Worm (Caenorhabditis elegans) whole organism, L2 larva: ENCODE data around the gene T16G1.7.

Source experiments
- mdl-1 ChIP-seq, 2 experiments: fragments of 150-350 bp in 1 of 2; sonication (generic microtip) in 1 of 2; optimal IDR thresholded peaks; 2 replicates each; lab custom pipeline; 2017; ENCODE audit warnings: missing biosample characterization in 2 of 2, missing genetic modification characterization in 2 of 2
- nhr-6 ChIP-seq: fragments of 150-350 bp; optimal IDR thresholded peaks from 2 replicates; lab custom pipeline; 2014; ENCODE audit warnings: missing biosample characterization, missing genetic modification characterization

DNA sequence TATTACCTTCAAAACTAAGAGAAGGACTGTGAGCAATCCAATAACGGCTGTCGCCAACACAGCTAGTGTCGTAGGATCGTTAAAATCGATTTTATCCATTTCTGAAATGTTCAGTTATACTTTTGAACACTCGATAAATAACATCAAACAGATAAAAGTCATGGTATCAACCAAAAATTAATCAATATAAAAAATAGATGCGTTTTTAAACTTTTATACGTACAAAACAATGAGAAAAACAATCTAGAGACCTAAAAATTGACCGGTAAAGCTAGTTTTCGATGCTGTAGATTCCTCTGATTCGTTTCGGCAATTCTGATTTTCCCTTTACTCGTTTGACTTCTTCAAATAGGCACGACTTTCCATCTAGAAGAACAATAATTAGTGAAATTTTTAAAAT lies 32.2 kb upstream of the T16G1.7 start, which contains the start of gene R186.3:
- TF ChIP-seq nhr-6 (tag; lab: Kevin White, UChicago) (no peak), mdl-1 (tag; optimal IDR thresholded peaks at IDR 0.05; lab: Kevin White, UChicago) (no peak)
